Worm (Caenorhabditis elegans) whole organism, L1 larva: ENCODE measurements around the gene irld-42.

Experiments used
- alr-1 ChIP-seq: fragments of 200-800 bp; sonication (Bioruptor generic); optimal IDR thresholded peaks from 2 replicates; lab custom pipeline; 2018; ENCODE audit warnings: borderline replicate concordance, mild to moderate bottlenecking, missing genetic modification characterization, missing compliant biosample characterization
- ama-1 ChIP-seq: fragments of 150-350 bp; optimal IDR thresholded peaks from 2 replicates; lab custom pipeline; 2014
- ets-5 ChIP-seq: fragments of 200-800 bp; sonication (Bioruptor generic); IDR thresholded peaks from 2 replicates; pipeline ENCODE4 v1.3.6; 2022; ENCODE audit warnings: missing genetic modification characterization, missing compliant biosample characterization
- lin-15B ChIP-seq: fragments of 150-350 bp; sonication (generic microtip); optimal IDR thresholded peaks from 3 replicates; lab custom pipeline; 2014; ENCODE audit warnings: missing biosample characterization, missing genetic modification characterization
- lin-39 ChIP-seq: fragments of 150-350 bp; optimal IDR thresholded peaks from 2 replicates; lab custom pipeline; 2014; ENCODE audit warnings: missing biosample characterization, missing genetic modification reagents, missing genetic modification characterization
- skn-1 ChIP-seq: fragments of 150-350 bp; optimal IDR thresholded peaks from 2 replicates; lab custom pipeline; 2014; ENCODE audit warnings: missing biosample characterization, missing genetic modification characterization
- snpc-4 ChIP-seq: fragments of 150-350 bp; optimal IDR thresholded peaks from 2 replicates; lab custom pipeline; 2014; ENCODE audit warnings: missing biosample characterization, missing genetic modification characterization
- ztf-11 ChIP-seq, 2 experiments: sonication (generic microtip); optimal IDR thresholded peaks; 2 replicates each; lab custom pipeline; 2016 to 2017; ENCODE audit warnings: missing genetic modification characterization in 2 of 2, missing biosample characterization in 1 of 2, missing compliant biosample characterization in 1 of 2

- TF ChIP-seq ama-1 (lab: Kevin White, UChicago) (no peak), lin-39 (tag; lab: Kevin White, UChicago) (no peak), skn-1 (no peak), ets-5 (GFP tag; lab: Robert Waterston, UW) (no peak), lin-15B (tag; lab: Kevin White, UChicago) (no peak), snpc-4 (no peak), alr-1 (tag; lab: Kevin White, UChicago) (no peak), ztf-11 (tag; optimal IDR thresholded peaks at IDR 0.05; lab: Kevin White, UChicago) (no peak)
Measured at ce11 chrV:1668216-1668615, at the start of gene irld-42.
